Fruit fly (Drosophila melanogaster): ENCODE data around the gene CG3345.

The CG3345 gene

dm6 chr2L:247845-248473 is 20.9 kb upstream of the CG3345 start (continued):
- TF ChIP-seq Trl (optimal IDR thresholded peaks at IDR 0.05): peak in 1 of 2 experiments; percentile 45
- TF ChIP-seq Trl (GFP tag; optimal IDR thresholded peaks at IDR 0.05): no peak
- TF ChIP-seq Optix (GFP tag; IDR thresholded peaks at IDR 0.05): no peak
- TF ChIP-seq fd102C (GFP tag; optimal IDR thresholded peaks at IDR 0.05): no peak
- TF ChIP-seq Tbp (GFP tag; optimal IDR thresholded peaks at IDR 0.05): no peak
- no peak for TF ChIP-seq bigmax (GFP tag; optimal IDR thresholded peaks at IDR 0.05)
- TF ChIP-seq insv (GFP tag; optimal IDR thresholded peaks at IDR 0.05): no peak
- peak; percentile 6 for TF ChIP-seq CG9609 (GFP tag; optimal IDR thresholded peaks at IDR 0.05)
- no peak for TF ChIP-seq crc (GFP tag; optimal IDR thresholded peaks at IDR 0.05)
- no peak for TF ChIP-seq hb (GFP tag; IDR thresholded peaks at IDR 0.05; ENCODE audit: partially characterized antibody)
- TF ChIP-seq CG14050 (GFP tag; IDR thresholded peaks at IDR 0.05): no peak
- no peak for TF ChIP-seq CG3065 (GFP tag; optimal IDR thresholded peaks at IDR 0.05)
- TF ChIP-seq onecut (GFP tag; IDR thresholded peaks at IDR 0.05): no peak
- TF ChIP-seq gcm (GFP tag; optimal IDR thresholded peaks at IDR 0.05): no peak
- peak; percentile 69 for TF ChIP-seq Fer1 (GFP tag; optimal IDR thresholded peaks at IDR 0.05)
- no peak for TF ChIP-seq CG3726 (GFP tag; IDR thresholded peaks at IDR 0.05)
- TF ChIP-seq CG6689 (GFP tag; IDR thresholded peaks at IDR 0.05): no peak
- no peak for TF ChIP-seq CG1832 (GFP tag; optimal IDR thresholded peaks at IDR 0.05)
- peak; percentile 54 for TF ChIP-seq Xrp1 (GFP tag; IDR thresholded peaks at IDR 0.05)
- TF ChIP-seq CG10565 (GFP tag; optimal IDR thresholded peaks at IDR 0.05): no peak
- peak; percentile 33 for TF ChIP-seq tio (GFP tag; optimal IDR thresholded peaks at IDR 0.05)
- TF ChIP-seq Hr51 (GFP tag; optimal IDR thresholded peaks at IDR 0.05): peak; percentile 40 to 58
- no peak for TF ChIP-seq CG12744 (GFP tag; optimal IDR thresholded peaks at IDR 0.05)
- TF ChIP-seq pros (GFP tag; optimal IDR thresholded peaks at IDR 0.05): no peak
- no peak; the same call in 1 of the 2 replicates for TF ChIP-seq NFAT (GFP tag; IDR thresholded peaks at IDR 0.05)
- TF ChIP-seq GATAe (GFP tag; conservative IDR thresholded peaks at IDR 0.05): no peak
- TF ChIP-seq CG7786 (GFP tag; optimal IDR thresholded peaks at IDR 0.05): peak; percentile 39
- no peak for TF ChIP-seq pzg (GFP tag; optimal IDR thresholded peaks at IDR 0.05)
- no peak for TF ChIP-seq stc (GFP tag; IDR thresholded peaks at IDR 0.05)
- TF ChIP-seq CG11504 (tag; optimal IDR thresholded peaks at IDR 0.05): peak; percentile 66
- TF ChIP-seq Vsx1 (GFP tag; optimal IDR thresholded peaks at IDR 0.05): peak; percentile 14
- TF ChIP-seq BtbVII (GFP tag; optimal IDR thresholded peaks at IDR 0.05): peak; percentile 75
- peak; percentile 13 for TF ChIP-seq CG3838 (GFP tag; optimal IDR thresholded peaks at IDR 0.05)
- TF ChIP-seq CG1602 (GFP tag; optimal IDR thresholded peaks at IDR 0.05): peak; percentile 7
- TF ChIP-seq CG14667 (GFP tag; IDR thresholded peaks at IDR 0.05): no peak
- peak; percentile 80 for TF ChIP-seq Adf1 (GFP tag; IDR thresholded peaks at IDR 0.05)
- peak; percentile 53 for TF ChIP-seq CG15011 (GFP tag; optimal IDR thresholded peaks at IDR 0.05)
- TF ChIP-seq Oaz (GFP tag; IDR thresholded peaks at IDR 0.05): no peak
- TF ChIP-seq CG10979 (tag; optimal IDR thresholded peaks at IDR 0.05): peak; percentile 21
- TF ChIP-seq eve (GFP tag; optimal IDR thresholded peaks at IDR 0.05): no peak
- peak; percentile 60 for TF ChIP-seq CG6765 (GFP tag; optimal IDR thresholded peaks at IDR 0.05)
- TF ChIP-seq Ptx1 (GFP tag; IDR thresholded peaks at IDR 0.05): peak; percentile 55
- TF ChIP-seq CG7987 (GFP tag; optimal IDR thresholded peaks at IDR 0.05): no peak
- peak in 1 of 3 experiments; percentile 27 for TF ChIP-seq lola (GFP tag; optimal IDR thresholded peaks at IDR 0.05)
- TF ChIP-seq danr (GFP tag; IDR thresholded peaks at IDR 0.05): no peak
- no peak for TF ChIP-seq fd64A (GFP tag; optimal IDR thresholded peaks at IDR 0.05)
- TF ChIP-seq CG34224 (GFP tag; IDR thresholded peaks at IDR 0.05; ENCODE audit: partially characterized antibody): no peak
- TF ChIP-seq CTCF (GFP tag; optimal IDR thresholded peaks at IDR 0.05): no peak
- TF ChIP-seq lilli (GFP tag; optimal IDR thresholded peaks at IDR 0.05): peak; percentile 46
- peak; percentile 46 for TF ChIP-seq Fer3 (tag; optimal IDR thresholded peaks at IDR 0.05)
- TF ChIP-seq hth (optimal IDR thresholded peaks at IDR 0.05): no peak
